Worm (Caenorhabditis elegans) whole organism, L4 larva: Measurements from ENCODE around the gene R10E11.6.

Experiments used
- F37D6.2 ChIP-seq: sonication (generic microtip); optimal IDR thresholded peaks from 2 replicates; lab custom pipeline; 2016; ENCODE audit warnings: mild to moderate bottlenecking, missing genetic modification characterization, missing compliant biosample characterization
- F44E2.7 ChIP-seq: fragments of 200-800 bp; sonication (Bioruptor generic); IDR thresholded peaks from 2 replicates; pipeline ENCODE4 v2.1.2; 2022; ENCODE audit warnings: missing genetic modification characterization, missing compliant biosample characterization
- T20F7.1 ChIP-seq: fragments of 200-800 bp; sonication (Bioruptor generic); optimal IDR thresholded peaks from 2 replicates; lab custom pipeline; 2018; ENCODE audit warnings: mild to moderate bottlenecking, missing genetic modification characterization, missing compliant biosample characterization
- T26A8.4 ChIP-seq: fragments of 200-800 bp; sonication (Bioruptor generic); IDR thresholded peaks from 2 replicates; pipeline ENCODE4 v1.3.6; 2022; ENCODE audit warnings: missing genetic modification characterization, missing compliant biosample characterization
- Y5F2A.4 ChIP-seq: fragments of 200-800 bp; sonication (Bioruptor generic); optimal IDR thresholded peaks from 2 replicates; lab custom pipeline; 2018; ENCODE audit warnings: mild to moderate bottlenecking, missing genetic modification characterization, missing compliant biosample characterization
- Y75B8A.6 ChIP-seq: fragments of 200-800 bp; sonication (Bioruptor generic); IDR thresholded peaks from 2 replicates; pipeline ENCODE4 v1.3.6; 2022; ENCODE audit warnings: missing genetic modification reagents, missing genetic modification characterization, missing compliant biosample characterization
- ZK546.5 ChIP-seq, 2 experiments: sonication (generic microtip); optimal IDR thresholded peaks; 2 replicates each; lab custom pipeline; 2017; ENCODE audit warnings: missing biosample characterization in 2 of 2, missing genetic modification characterization in 2 of 2
- aha-1 ChIP-seq: fragments of 150-350 bp; peaks from one replicate; lab custom pipeline; 2014; ENCODE audit warnings: missing biosample characterization, missing genetic modification characterization
- aly-2 ChIP-seq: sonication (generic microtip); optimal IDR thresholded peaks from 2 replicates; lab custom pipeline; 2018; ENCODE audit warnings: missing biosample characterization, missing genetic modification characterization
- arid-1 ChIP-seq: fragments of 200-800 bp; sonication (Bioruptor generic); conservative IDR thresholded peaks from 2 replicates; pipeline ENCODE4 v1.3.6; 2022; ENCODE audit warnings: missing genetic modification reagents, missing genetic modification characterization, missing compliant biosample characterization
- ceh-28 ChIP-seq: fragments of 150-350 bp; optimal IDR thresholded peaks from 2 replicates; lab custom pipeline; 2014; ENCODE audit warnings: missing biosample characterization, missing genetic modification reagents, missing genetic modification characterization
- ceh-32 ChIP-seq: sonication (generic microtip); optimal IDR thresholded peaks from 2 replicates; lab custom pipeline; 2016; ENCODE audit warnings: mild to moderate bottlenecking, missing genetic modification characterization, missing compliant biosample characterization; ENCODE audit not compliant: poor library complexity
- ceh-82 ChIP-seq: sonication (generic microtip); optimal IDR thresholded peaks from 2 replicates; lab custom pipeline; 2017; ENCODE audit warnings: missing biosample characterization, missing genetic modification characterization
- ctbp-1 ChIP-seq: fragments of 200-800 bp; sonication (Bioruptor generic); IDR thresholded peaks from 2 replicates; pipeline ENCODE4 v1.3.6; 2022; ENCODE audit warnings: missing genetic modification reagents, missing genetic modification characterization, missing compliant biosample characterization
- daf-16 ChIP-seq, 3 experiments: sonication (generic microtip); optimal IDR thresholded peaks; 2 replicates each; lab custom pipeline; 2016 to 2017; ENCODE audit warnings: missing genetic modification characterization in 3 of 3, missing genetic modification reagents in 3 of 3, mild to moderate bottlenecking in 2 of 3, missing compliant biosample characterization in 2 of 3, missing biosample characterization in 1 of 3, moderate library complexity in 1 of 3
- dmd-6 ChIP-seq: fragments of 200-800 bp; sonication (Bioruptor generic); IDR thresholded peaks from 2 replicates; pipeline ENCODE4 v1.3.6; 2022; ENCODE audit warnings: missing genetic modification reagents, missing genetic modification characterization, missing compliant biosample characterization
- dmd-9 ChIP-seq: fragments of 200-800 bp; sonication (Bioruptor generic); IDR thresholded peaks from 2 replicates; pipeline ENCODE4 v1.3.6; 2022; ENCODE audit warnings: missing genetic modification reagents, missing genetic modification characterization, missing compliant biosample characterization
- duxl-1 ChIP-seq: sonication (generic microtip); optimal IDR thresholded peaks from 2 replicates; lab custom pipeline; 2016; ENCODE audit warnings: mild to moderate bottlenecking, missing genetic modification characterization, moderate library complexity, missing compliant biosample characterization; ENCODE audit not compliant: poor library complexity
- egl-27 ChIP-seq: sonication (generic microtip); optimal IDR thresholded peaks from 3 replicates; lab custom pipeline; 2017; ENCODE audit warnings: missing biosample characterization, missing genetic modification reagents, missing genetic modification characterization
- fos-1 ChIP-seq: fragments of 150-350 bp; optimal IDR thresholded peaks from 2 replicates; lab custom pipeline; 2014; ENCODE audit warnings: missing biosample characterization, missing genetic modification characterization
- hif-1 ChIP-seq, 2 experiments: sonication (generic microtip); optimal IDR thresholded peaks; 2 replicates each; lab custom pipeline; 2016 to 2017; ENCODE audit warnings: missing compliant biosample characterization in 2 of 2, missing genetic modification characterization in 2 of 2, missing genetic modification reagents in 2 of 2, missing genotype in 2 of 2, mild to moderate bottlenecking in 1 of 2
- hmg-1.1 ChIP-seq: fragments of 200-800 bp; sonication (Bioruptor generic); IDR thresholded peaks from 2 replicates; pipeline ENCODE4 v1.3.6; 2022; ENCODE audit warnings: missing genetic modification reagents, missing genetic modification characterization, missing compliant biosample characterization
- jun-1 ChIP-seq: fragments of 150-350 bp; optimal IDR thresholded peaks from 2 replicates; lab custom pipeline; 2014; ENCODE audit warnings: missing biosample characterization, missing genetic modification reagents, missing genetic modification characterization
- lin-38 ChIP-seq: fragments of 200-800 bp; sonication (Bioruptor generic); IDR thresholded peaks from 2 replicates; pipeline ENCODE4 v1.3.6; 2022; ENCODE audit warnings: missing genetic modification reagents, missing genetic modification characterization, missing compliant biosample characterization
- lsy-2 ChIP-seq, 2 experiments: fragments of 150-350 bp in 1 of 2; sonication (generic microtip) in 1 of 2; optimal IDR thresholded peaks; 2 replicates each; lab custom pipeline; 2014 to 2017; ENCODE audit warnings: missing biosample characterization in 2 of 2, missing genetic modification characterization in 2 of 2
- madf-9 ChIP-seq: fragments of 200-800 bp; sonication (Bioruptor generic); conservative IDR thresholded peaks from 2 replicates; pipeline ENCODE4 v1.3.6; 2022; ENCODE audit warnings: missing genetic modification reagents, missing genetic modification characterization, missing compliant biosample characterization
- mes-2 ChIP-seq: sonication (generic microtip); optimal IDR thresholded peaks from 2 replicates; lab custom pipeline; 2016; ENCODE audit warnings: missing genotype, mild to moderate bottlenecking, missing genetic modification characterization, missing compliant biosample characterization; ENCODE audit not compliant: poor library complexity, severe bottlenecking
- mxl-2 ChIP-seq: fragments of 200-800 bp; sonication (Bioruptor generic); conservative IDR thresholded peaks from 2 replicates; pipeline ENCODE4 v1.3.6; 2022; ENCODE audit warnings: missing genetic modification reagents, missing genetic modification characterization, missing compliant biosample characterization
- nhr-102 ChIP-seq: sonication (generic microtip); optimal IDR thresholded peaks from 2 replicates; lab custom pipeline; 2016; ENCODE audit warnings: mild to moderate bottlenecking, missing genetic modification characterization, moderate library complexity, missing compliant biosample characterization
- nhr-111 ChIP-seq: fragments of 200-800 bp; sonication (Bioruptor generic); optimal IDR thresholded peaks from 2 replicates; lab custom pipeline; 2018; ENCODE audit warnings: mild to moderate bottlenecking, missing genetic modification characterization, missing compliant biosample characterization
- nhr-237 ChIP-seq: sonication (generic microtip); optimal IDR thresholded peaks from 2 replicates; lab custom pipeline; 2017; ENCODE audit warnings: missing biosample characterization, missing genetic modification characterization
- nhr-25 ChIP-seq: sonication (generic microtip); optimal IDR thresholded peaks from 2 replicates; lab custom pipeline; 2017; ENCODE audit warnings: missing genetic modification characterization, mild to moderate bottlenecking, missing compliant biosample characterization, antibody characterized with exemption, moderate library complexity, borderline replicate concordance; ENCODE audit not compliant: insufficient read depth
- nhr-28 ChIP-seq: fragments of 150-350 bp; optimal IDR thresholded peaks from 2 replicates; lab custom pipeline; 2014; ENCODE audit warnings: missing biosample characterization, missing genetic modification characterization
- nhr-48 ChIP-seq: sonication (generic microtip); optimal IDR thresholded peaks from 2 replicates; lab custom pipeline; 2016; ENCODE audit warnings: mild to moderate bottlenecking, missing genetic modification characterization, missing compliant biosample characterization
- nhr-6 ChIP-seq: fragments of 150-350 bp; optimal IDR thresholded peaks from 2 replicates; lab custom pipeline; 2014; ENCODE audit warnings: missing biosample characterization, missing genetic modification characterization
- nhr-76 ChIP-seq: fragments of 150-350 bp; optimal IDR thresholded peaks from 2 replicates; lab custom pipeline; 2014; ENCODE audit warnings: missing biosample characterization, missing genetic modification characterization
- nhr-77 ChIP-seq: fragments of 150-350 bp; optimal IDR thresholded peaks from 2 replicates; lab custom pipeline; 2014; ENCODE audit warnings: missing biosample characterization, missing genetic modification characterization
- pha-4 ChIP-seq, 2 experiments: fragments of 150-350 bp in 1 of 2; fragments of 200-800 bp in 1 of 2; sonication (Bioruptor generic) in 1 of 2; IDR thresholded peaks in 1 of 2; optimal IDR thresholded peaks in 1 of 2; 2 replicates each; pipeline versions ENCODE4 v1.3.6 to Lab custom; 2014 to 2022; ENCODE audit warnings: missing genetic modification characterization in 2 of 2, missing genetic modification reagents in 2 of 2, missing biosample characterization in 1 of 2, missing compliant biosample characterization in 1 of 2
- php-3 ChIP-seq: fragments of 200-800 bp; sonication (Bioruptor generic); IDR thresholded peaks from 2 replicates; pipeline ENCODE4 v1.3.6; 2022; ENCODE audit warnings: missing genetic modification reagents, missing genetic modification characterization, missing compliant biosample characterization
- rbr-2 ChIP-seq: sonication (generic microtip); optimal IDR thresholded peaks from 2 replicates; lab custom pipeline; 2016; ENCODE audit warnings: missing genotype, missing genetic modification characterization, missing compliant biosample characterization
- sdz-12 ChIP-seq: fragments of 200-800 bp; sonication (Bioruptor generic); optimal IDR thresholded peaks from 2 replicates; lab custom pipeline; 2018; ENCODE audit warnings: mild to moderate bottlenecking, missing genetic modification characterization, missing compliant biosample characterization
- snpc-4 ChIP-seq: fragments of 150-350 bp; optimal IDR thresholded peaks from 2 replicates; lab custom pipeline; 2014; ENCODE audit warnings: missing biosample characterization, missing genetic modification characterization
- spr-1 ChIP-seq: sonication (generic microtip); optimal IDR thresholded peaks from 2 replicates; lab custom pipeline; 2016; ENCODE audit warnings: mild to moderate bottlenecking, missing genetic modification characterization, missing compliant biosample characterization
- unc-62 ChIP-seq, 3 experiments: fragments of 150-350 bp in 1 of 3; sonication (generic microtip); optimal IDR thresholded peaks in 2 of 3; peaks in 1 of 3; 1 replicate in 1 of 3; 2 replicates in 2 of 3; lab custom pipeline; 2014 to 2017; ENCODE audit warnings: missing biosample characterization in 3 of 3, missing genetic modification characterization in 3 of 3, missing genetic modification reagents in 3 of 3, missing genotype in 1 of 3
- zfp-3 ChIP-seq: fragments of 200-800 bp; sonication (Bioruptor generic); conservative IDR thresholded peaks from 2 replicates; pipeline ENCODE4 v1.3.6; 2022; ENCODE audit warnings: missing genetic modification reagents, missing genetic modification characterization, missing compliant biosample characterization
- ztf-7 ChIP-seq: fragments of 150-350 bp; optimal IDR thresholded peaks from 2 replicates; lab custom pipeline; 2014; ENCODE audit warnings: missing biosample characterization, missing genetic modification characterization

Gene R10E11.6

DNA sequence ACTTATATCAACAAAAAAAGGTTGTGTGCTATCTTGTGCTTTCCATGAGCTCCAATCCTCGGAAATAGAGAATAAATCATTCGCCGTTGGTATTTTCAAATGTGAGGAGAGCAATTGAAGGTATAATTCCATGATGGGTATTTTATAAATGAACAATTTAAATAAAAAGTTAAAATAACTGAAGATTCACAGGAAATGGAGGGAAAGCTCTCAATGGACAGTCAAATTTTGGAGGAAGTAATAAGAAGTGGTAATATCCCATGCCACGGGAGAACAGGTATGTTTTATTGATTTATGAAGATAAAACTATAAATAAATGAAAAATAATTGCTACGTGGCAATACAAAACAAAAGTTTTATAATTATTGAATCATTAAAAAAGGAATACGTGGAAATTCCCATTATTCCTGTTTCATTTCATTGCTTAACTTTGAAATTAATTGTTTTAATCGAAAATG lies 356 bp downstream of the R10E11.6 start (continued):
- TF ChIP-seq unc-62 (GFP tag; optimal IDR thresholded peaks at IDR 0.05 in 1 of 2; lab: Kevin White, UChicago): no peak
- no peak for TF ChIP-seq unc-62 (tag; optimal IDR thresholded peaks at IDR 0.05; lab: Kevin White, UChicago)
- TF ChIP-seq T26A8.4: peak; percentile 55
- peak; percentile 73 for TF ChIP-seq nhr-102 (tag; lab: Kevin White, UChicago)
- 0 out of 2 replicates have a peak, but pooled peaks have one; percentile 38 for TF ChIP-seq ctbp-1 (GFP tag; lab: Robert Waterston, UW)
- TF ChIP-seq sdz-12 (GFP tag; lab: Kevin White, UChicago): peak; percentile 76
- TF ChIP-seq mxl-2 (GFP tag; lab: Robert Waterston, UW): no peak
- TF ChIP-seq ZK546.5 (tag; optimal IDR thresholded peaks at IDR 0.05; lab: Kevin White, UChicago): no peak
- TF ChIP-seq nhr-25 (tag; lab: Kevin White, UChicago): peak; percentile 11
- TF ChIP-seq aly-2 (tag; lab: Kevin White, UChicago): no peak
- no peak for TF ChIP-seq nhr-6
- peak; percentile 26 for TF ChIP-seq spr-1 (tag; lab: Kevin White, UChicago)
- TF ChIP-seq ceh-28 (tag; lab: Kevin White, UChicago): no peak
- TF ChIP-seq nhr-111 (GFP tag; lab: Kevin White, UChicago): peak; percentile 51
- TF ChIP-seq pha-4 (GFP tag; IDR thresholded peaks at IDR 0.05; lab: Robert Waterston, UW): 0 out of 2 replicates have a peak, but pooled peaks have one; percentile 4
- TF ChIP-seq pha-4 (tag; optimal IDR thresholded peaks at IDR 0.05; lab: Kevin White, UChicago): no peak
- TF ChIP-seq nhr-237 (tag; lab: Kevin White, UChicago): no peak
- TF ChIP-seq duxl-1 (tag; lab: Kevin White, UChicago): peak; percentile 46
- peak in 1 of 2 experiments; percentile 50 for TF ChIP-seq lsy-2 (tag; optimal IDR thresholded peaks at IDR 0.05; lab: Kevin White, UChicago)
- peak; percentile 36; the same call in 1 of the 2 replicates for TF ChIP-seq hmg-1.1 (GFP tag; lab: Robert Waterston, UW)
- TF ChIP-seq lin-38 (GFP tag; lab: Robert Waterston, UW): peak; percentile 62
- no peak for TF ChIP-seq arid-1 (GFP tag; lab: Robert Waterston, UW)
- peak; percentile 26 for TF ChIP-seq aha-1 (tag; lab: Kevin White, UChicago)

DNA sequence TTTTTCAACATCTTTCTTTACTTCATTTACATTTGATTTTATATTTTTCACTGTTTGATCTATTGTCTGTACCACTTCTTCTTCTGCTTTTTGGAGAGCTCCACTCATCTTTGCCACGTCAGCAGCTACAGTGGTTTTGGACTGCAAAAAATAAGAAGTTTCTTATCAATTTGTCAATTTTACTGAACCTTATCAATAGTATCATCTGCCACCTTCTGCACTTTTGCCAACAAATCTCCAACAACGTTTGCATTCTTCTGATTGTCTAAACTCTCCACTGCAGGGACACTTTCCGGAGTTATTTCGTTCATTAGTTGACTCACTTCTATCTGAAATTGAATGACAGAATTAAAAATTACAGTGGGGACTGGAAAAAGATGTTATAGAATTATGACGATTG lies 4.0 kb downstream of the R10E11.6 start:
- TF ChIP-seq Y75B8A.6 (GFP tag; lab: Robert Waterston, UW) (no peak), T20F7.1 (GFP tag; lab: Kevin White, UChicago) (peak; percentile 5), nhr-77 (tag; lab: Kevin White, UChicago) (peak; percentile 17), nhr-76 (tag; lab: Kevin White, UChicago) (no peak), jun-1 (tag; lab: Kevin White, UChicago) (no peak), ceh-32 (no peak), hif-1 (tag; optimal IDR thresholded peaks at IDR 0.05; lab: Kevin White, UChicago) (no peak), ceh-82 (tag; lab: Kevin White, UChicago) (no peak), F37D6.2 (tag; lab: Kevin White, UChicago) (no peak), duxl-1 (tag; lab: Kevin White, UChicago) (no peak), mes-2 (no peak), dmd-9 (no peak), F44E2.7 (GFP tag; lab: Robert Waterston, UW) (no peak), egl-27 (no peak), zfp-3 (GFP tag; lab: Robert Waterston, UW) (no peak), rbr-2 (no peak), nhr-48 (tag; lab: Kevin White, UChicago) (no peak), nhr-102 (tag; lab: Kevin White, UChicago) (no peak), Y5F2A.4 (GFP tag; lab: Kevin White, UChicago) (no peak), madf-9 (no peak), nhr-28 (tag; lab: Kevin White, UChicago) (peak; percentile 40), daf-16 (GFP tag; optimal IDR thresholded peaks at IDR 0.05; lab: Kevin White, UChicago) (no peak), daf-16 (tag; optimal IDR thresholded peaks at IDR 0.05; lab: Kevin White, UChicago) (peak; percentile 33), dmd-6 (peak; percentile 74), arid-1 (GFP tag; lab: Robert Waterston, UW) (no peak), ztf-7 (tag; lab: Kevin White, UChicago) (no peak), snpc-4 (tag; lab: Kevin White, UChicago) (no peak), fos-1 (tag; lab: Kevin White, UChicago) (no peak), lin-38 (GFP tag; lab: Robert Waterston, UW) (0 out of 2 replicates have a peak, but pooled peaks have one; percentile 31), lsy-2 (tag; optimal IDR thresholded peaks at IDR 0.05; lab: Kevin White, UChicago) (peak in 1 of 2 experiments; percentile 10), nhr-237 (tag; lab: Kevin White, UChicago) (no peak), php-3 (GFP tag; lab: Robert Waterston, UW) (no peak)
